Worm (Caenorhabditis elegans): ENCODE results near the gene mib-1.

DNA sequence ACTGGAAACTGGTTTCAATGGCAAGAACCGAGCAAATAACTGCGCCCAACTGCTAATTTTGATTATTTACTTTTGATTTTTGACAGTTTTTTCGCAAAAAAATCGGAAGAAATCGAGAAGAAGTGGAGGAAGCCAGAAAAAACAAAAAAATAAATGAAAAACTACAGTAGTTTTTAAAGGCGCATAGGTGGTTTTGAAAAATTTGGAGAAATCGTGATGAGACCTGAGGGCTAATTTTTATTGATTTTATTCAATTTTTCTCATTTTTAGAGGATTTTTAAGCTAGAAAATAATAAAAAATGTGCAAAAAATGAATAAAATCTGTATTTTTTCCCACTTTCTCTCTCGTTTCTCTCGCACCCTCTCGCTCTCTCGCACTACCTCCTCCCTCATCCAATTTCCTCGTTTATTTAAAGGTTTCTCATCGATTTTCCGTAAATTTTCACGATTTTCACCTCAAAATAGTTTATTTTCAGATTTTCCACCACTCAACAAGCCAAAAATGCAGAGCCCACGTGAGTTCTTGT is 15.8 kb downstream of the mib-1 start, which contains the start of gene Y47D3A.20:
- TF ChIP-seq Y53F4B.3 (GFP tag; IDR thresholded peaks at IDR 0.05): no peak
- TF ChIP-seq ztf-6 (GFP tag; IDR thresholded peaks at IDR 0.05): no peak
- no peak for TF ChIP-seq F39B2.1 (GFP tag; IDR thresholded peaks at IDR 0.05)
- TF ChIP-seq ama-1 (optimal IDR thresholded peaks at IDR 0.05): no peak
- TF ChIP-seq ama-1 (GFP tag; optimal IDR thresholded peaks at IDR 0.05): no peak
- TF ChIP-seq lag-1 (GFP tag; IDR thresholded peaks at IDR 0.05): no peak
- no peak for TF ChIP-seq B0019.2 (GFP tag; conservative IDR thresholded peaks at IDR 0.05)
- TF ChIP-seq snpc-1.1 (tag; optimal IDR thresholded peaks at IDR 0.05; ENCODE audit: insufficient read depth): no peak
- TF ChIP-seq unc-130 (GFP tag; optimal IDR thresholded peaks at IDR 0.05): no peak
